Worm (Caenorhabditis elegans) whole organism, L4 larva: ENCODE results near the gene srw-10.

ENCODE experiments used
- R02D3.7 ChIP-seq: fragments of 150-350 bp; sonication (generic microtip); optimal IDR thresholded peaks from 3 replicates; lab custom pipeline; 2014; ENCODE audit warnings: missing biosample characterization, missing genetic modification characterization
- T20F7.1 ChIP-seq: fragments of 200-800 bp; sonication (Bioruptor generic); optimal IDR thresholded peaks from 2 replicates; lab custom pipeline; 2018; ENCODE audit warnings: mild to moderate bottlenecking, missing genetic modification characterization, missing compliant biosample characterization
- Y75B8A.6 ChIP-seq: fragments of 200-800 bp; sonication (Bioruptor generic); IDR thresholded peaks from 2 replicates; pipeline ENCODE4 v1.3.6; 2022; ENCODE audit warnings: missing genetic modification reagents, missing genetic modification characterization, missing compliant biosample characterization
- ZK337.2 ChIP-seq: fragments of 200-800 bp; sonication (Bioruptor generic); IDR thresholded peaks from 2 replicates; pipeline ENCODE4 v1.3.6; 2022; ENCODE audit warnings: missing genetic modification reagents, missing genetic modification characterization, missing compliant biosample characterization
- aha-1 ChIP-seq: fragments of 150-350 bp; peaks from one replicate; lab custom pipeline; 2014; ENCODE audit warnings: missing biosample characterization, missing genetic modification characterization
- ama-1 ChIP-seq: fragments of 150-350 bp; optimal IDR thresholded peaks from 2 replicates; lab custom pipeline; 2014; ENCODE audit warnings: inconsistent platforms, mixed read lengths
- ceh-28 ChIP-seq: fragments of 150-350 bp; optimal IDR thresholded peaks from 2 replicates; lab custom pipeline; 2014; ENCODE audit warnings: missing biosample characterization, missing genetic modification reagents, missing genetic modification characterization
- ceh-32 ChIP-seq: sonication (generic microtip); optimal IDR thresholded peaks from 2 replicates; lab custom pipeline; 2016; ENCODE audit warnings: mild to moderate bottlenecking, missing genetic modification characterization, missing compliant biosample characterization; ENCODE audit not compliant: poor library complexity
- ces-1 ChIP-seq: fragments of 150-350 bp; sonication (generic microtip); optimal IDR thresholded peaks from 4 replicates; lab custom pipeline; 2014; ENCODE audit warnings: missing biosample characterization, missing genetic modification reagents, missing genetic modification characterization
- ctbp-1 ChIP-seq: fragments of 200-800 bp; sonication (Bioruptor generic); IDR thresholded peaks from 2 replicates; pipeline ENCODE4 v1.3.6; 2022; ENCODE audit warnings: missing genetic modification reagents, missing genetic modification characterization, missing compliant biosample characterization
- dmd-6 ChIP-seq: fragments of 200-800 bp; sonication (Bioruptor generic); IDR thresholded peaks from 2 replicates; pipeline ENCODE4 v1.3.6; 2022; ENCODE audit warnings: missing genetic modification reagents, missing genetic modification characterization, missing compliant biosample characterization
- dmd-8 ChIP-seq: fragments of 200-800 bp; sonication (Bioruptor generic); IDR thresholded peaks from 2 replicates; pipeline ENCODE4 v1.3.6; 2022; ENCODE audit warnings: missing genetic modification characterization, missing compliant biosample characterization
- dpl-1 ChIP-seq: fragments of 150-350 bp; optimal IDR thresholded peaks from 2 replicates; lab custom pipeline; 2014; ENCODE audit warnings: missing biosample characterization, missing genetic modification reagents, missing genetic modification characterization
- duxl-1 ChIP-seq: sonication (generic microtip); optimal IDR thresholded peaks from 2 replicates; lab custom pipeline; 2016; ENCODE audit warnings: mild to moderate bottlenecking, missing genetic modification characterization, moderate library complexity, missing compliant biosample characterization; ENCODE audit not compliant: poor library complexity
- egl-27 ChIP-seq: sonication (generic microtip); optimal IDR thresholded peaks from 3 replicates; lab custom pipeline; 2017; ENCODE audit warnings: missing biosample characterization, missing genetic modification reagents, missing genetic modification characterization
- hlh-30 ChIP-seq: sonication (generic microtip); optimal IDR thresholded peaks from 2 replicates; lab custom pipeline; 2017; ENCODE audit warnings: antibody characterized with exemption, mild to moderate bottlenecking, missing genetic modification characterization, missing compliant biosample characterization; ENCODE audit not compliant: insufficient read depth
- hmg-1.1 ChIP-seq: fragments of 200-800 bp; sonication (Bioruptor generic); IDR thresholded peaks from 2 replicates; pipeline ENCODE4 v1.3.6; 2022; ENCODE audit warnings: missing genetic modification reagents, missing genetic modification characterization, missing compliant biosample characterization
- lir-3 ChIP-seq: sonication (generic microtip); optimal IDR thresholded peaks from 2 replicates; lab custom pipeline; 2016; ENCODE audit warnings: mild to moderate bottlenecking, missing genetic modification characterization, missing compliant biosample characterization
- lsy-2 ChIP-seq, 2 experiments: fragments of 150-350 bp in 1 of 2; sonication (generic microtip) in 1 of 2; optimal IDR thresholded peaks; 2 replicates each; lab custom pipeline; 2014 to 2017; ENCODE audit warnings: missing biosample characterization in 2 of 2, missing genetic modification characterization in 2 of 2
- madf-5 ChIP-seq, 2 experiments: fragments of 200-800 bp; sonication (Bioruptor generic); IDR thresholded peaks; 2 replicates each; pipeline ENCODE4 v1.3.6; 2022; ENCODE audit warnings: missing compliant biosample characterization in 2 of 2, missing genetic modification characterization in 2 of 2
- mdt-29 ChIP-seq: fragments of 200-800 bp; sonication (Bioruptor generic); IDR thresholded peaks from 2 replicates; pipeline ENCODE4 v1.3.6; 2022; ENCODE audit warnings: missing genetic modification reagents, missing genetic modification characterization, missing compliant biosample characterization
- mep-1 ChIP-seq: fragments of 150-350 bp; sonication (generic microtip); optimal IDR thresholded peaks from 3 replicates; lab custom pipeline; 2014; ENCODE audit warnings: missing biosample characterization, missing genetic modification characterization
- mes-2 ChIP-seq: sonication (generic microtip); optimal IDR thresholded peaks from 2 replicates; lab custom pipeline; 2016; ENCODE audit warnings: missing genotype, mild to moderate bottlenecking, missing genetic modification characterization, missing compliant biosample characterization; ENCODE audit not compliant: poor library complexity, severe bottlenecking
- mxl-2 ChIP-seq: fragments of 200-800 bp; sonication (Bioruptor generic); conservative IDR thresholded peaks from 2 replicates; pipeline ENCODE4 v1.3.6; 2022; ENCODE audit warnings: missing genetic modification reagents, missing genetic modification characterization, missing compliant biosample characterization
- nhr-11 ChIP-seq: fragments of 150-350 bp; optimal IDR thresholded peaks from 2 replicates; lab custom pipeline; 2014; ENCODE audit warnings: missing biosample characterization, missing genetic modification characterization
- nhr-111 ChIP-seq: fragments of 200-800 bp; sonication (Bioruptor generic); optimal IDR thresholded peaks from 2 replicates; lab custom pipeline; 2018; ENCODE audit warnings: mild to moderate bottlenecking, missing genetic modification characterization, missing compliant biosample characterization
- nhr-42 ChIP-seq: fragments of 200-800 bp; sonication (Bioruptor generic); IDR thresholded peaks from 2 replicates; pipeline ENCODE4 v1.3.6; 2022; ENCODE audit warnings: missing genetic modification characterization, missing compliant biosample characterization
- nhr-76 ChIP-seq: fragments of 150-350 bp; optimal IDR thresholded peaks from 2 replicates; lab custom pipeline; 2014; ENCODE audit warnings: missing biosample characterization, missing genetic modification characterization
- php-3 ChIP-seq: fragments of 200-800 bp; sonication (Bioruptor generic); IDR thresholded peaks from 2 replicates; pipeline ENCODE4 v1.3.6; 2022; ENCODE audit warnings: missing genetic modification reagents, missing genetic modification characterization, missing compliant biosample characterization
- rbr-2 ChIP-seq: sonication (generic microtip); optimal IDR thresholded peaks from 2 replicates; lab custom pipeline; 2016; ENCODE audit warnings: missing genotype, missing genetic modification characterization, missing compliant biosample characterization
- saeg-2 ChIP-seq: fragments of 200-800 bp; sonication (Bioruptor generic); IDR thresholded peaks from 2 replicates; pipeline ENCODE4 v1.3.6; 2022; ENCODE audit warnings: missing genetic modification reagents, missing genetic modification characterization, missing compliant biosample characterization
- set-16 ChIP-seq: fragments of 200-800 bp; sonication (Bioruptor generic); IDR thresholded peaks from 2 replicates; pipeline ENCODE4 v1.3.6; 2022; ENCODE audit warnings: missing genetic modification reagents, missing genetic modification characterization, missing compliant biosample characterization
- skn-1 ChIP-seq: fragments of 150-350 bp; optimal IDR thresholded peaks from 2 replicates; lab custom pipeline; 2014; ENCODE audit warnings: missing biosample characterization, missing genetic modification characterization
- spr-1 ChIP-seq: sonication (generic microtip); optimal IDR thresholded peaks from 2 replicates; lab custom pipeline; 2016; ENCODE audit warnings: mild to moderate bottlenecking, missing genetic modification characterization, missing compliant biosample characterization
- zfp-3 ChIP-seq: fragments of 200-800 bp; sonication (Bioruptor generic); conservative IDR thresholded peaks from 2 replicates; pipeline ENCODE4 v1.3.6; 2022; ENCODE audit warnings: missing genetic modification reagents, missing genetic modification characterization, missing compliant biosample characterization
- ztf-11 ChIP-seq: fragments of 150-350 bp; optimal IDR thresholded peaks from 2 replicates; lab custom pipeline; 2014; ENCODE audit warnings: missing biosample characterization, missing genetic modification characterization

srw-10 gene

ce11 chrIII:12713862-12714261, 41.3 kb upstream of the srw-10 start (continued):
- TF ChIP-seq lsy-2 (tag; optimal IDR thresholded peaks at IDR 0.05; lab: Kevin White, UChicago) (peak in 1 of 2 experiments; percentile 3), ZK337.2 (GFP tag; lab: Robert Waterston, UW) (no peak), Y75B8A.6 (GFP tag; lab: Robert Waterston, UW) (no peak), rbr-2 (tag; lab: Kevin White, UChicago) (peak; percentile 6), dmd-8 (GFP tag; lab: Robert Waterston, UW) (no peak)

DNA sequence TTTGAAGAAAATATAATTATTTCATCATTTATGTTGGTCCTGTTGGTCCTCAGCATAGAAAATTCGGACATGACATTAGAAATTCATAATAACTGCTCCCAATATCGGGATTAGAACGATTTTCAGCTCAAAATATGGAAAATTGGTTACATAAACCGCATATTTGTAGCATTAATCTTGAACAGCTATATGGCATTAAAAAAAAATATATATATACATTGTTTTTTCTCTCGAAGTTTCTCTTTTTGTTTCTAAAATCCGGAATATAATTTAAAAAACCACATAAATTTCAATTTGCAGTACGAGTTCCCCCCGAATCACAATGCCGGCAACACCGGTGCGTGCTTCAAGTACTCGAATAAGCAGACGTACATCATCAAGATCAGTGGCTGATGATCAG, 40.9 kb upstream of the srw-10 start, which contains the start of gene ssl-1:
Gene ssl-1, plus strand, starts transcription at position 301 of the 400 bp plus-strand sequence.
- TF ChIP-seq madf-5 (GFP tag; IDR thresholded peaks at IDR 0.05; lab: Robert Waterston, UW), result no peak
- no peak for TF ChIP-seq Y75B8A.6 (GFP tag; lab: Robert Waterston, UW)
- TF ChIP-seq duxl-1 (tag; lab: Kevin White, UChicago), result no peak
- no peak for TF ChIP-seq dpl-1 (GFP tag; lab: Kevin White, UChicago)
- TF ChIP-seq mep-1 (tag; lab: Kevin White, UChicago), result no peak
- no peak for TF ChIP-seq mes-2
- no peak for TF ChIP-seq lir-3 (tag; lab: Kevin White, UChicago)
- TF ChIP-seq ceh-32, result no peak
- no peak for TF ChIP-seq saeg-2 (GFP tag; lab: Robert Waterston, UW)
- TF ChIP-seq nhr-11 (tag; lab: Kevin White, UChicago), result no peak
- TF ChIP-seq hmg-1.1, result no peak

ce11 chrIII:12728149-12728548, 27.0 kb upstream of the srw-10 start:
- TF ChIP-seq R02D3.7 (no peak), set-16 (GFP tag; lab: Robert Waterston, UW) (peak; percentile 85)

DNA sequence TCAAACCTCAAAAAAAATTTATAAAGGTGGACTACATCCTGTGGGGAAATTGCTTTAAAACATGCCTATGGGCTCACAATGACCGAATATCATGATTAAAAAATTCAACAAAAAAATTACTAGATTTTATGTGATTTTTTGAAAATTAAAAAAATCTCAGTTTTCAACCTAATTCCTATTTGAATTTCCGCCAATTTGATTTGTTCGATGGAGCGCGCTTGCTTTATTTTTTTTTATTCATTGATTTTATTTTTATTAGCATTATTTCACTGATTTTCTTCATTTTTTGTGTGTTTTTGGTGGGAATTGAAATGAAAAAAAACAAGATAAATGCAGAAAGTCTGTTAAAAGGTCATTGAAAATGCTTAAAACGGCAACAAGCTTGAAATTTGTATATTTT, 16.2 kb upstream of the srw-10 start:
- TF ChIP-seq mep-1 (tag; lab: Kevin White, UChicago) (no peak), egl-27 (tag; lab: Kevin White, UChicago) (no peak), ztf-11 (no peak), madf-5 (GFP tag; IDR thresholded peaks at IDR 0.05; lab: Robert Waterston, UW) (no peak), dmd-6 (GFP tag; lab: Robert Waterston, UW) (no peak), mdt-29 (GFP tag; lab: Robert Waterston, UW) (no peak), T20F7.1 (GFP tag; lab: Kevin White, UChicago) (no peak), nhr-11 (tag; lab: Kevin White, UChicago) (no peak), nhr-111 (no peak), ctbp-1 (GFP tag; lab: Robert Waterston, UW) (no peak), php-3 (GFP tag; lab: Robert Waterston, UW) (no peak), mxl-2 (GFP tag; lab: Robert Waterston, UW) (no peak), zfp-3 (GFP tag; lab: Robert Waterston, UW) (no peak)
- TF ChIP-seq, all 104 proteins: peak for 0

ce11 chrIII:12740313-12740712, 14.8 kb upstream of the srw-10 start:
- no peak for TF ChIP-seq zfp-3 (GFP tag; lab: Robert Waterston, UW)
- TF ChIP-seq ama-1 (lab: Kevin White, UChicago), result no peak
- no peak for TF ChIP-seq skn-1 (tag; lab: Kevin White, UChicago)
- TF ChIP-seq ceh-28 (tag; lab: Kevin White, UChicago), result no peak
- TF ChIP-seq nhr-76, result no peak
- TF ChIP-seq hlh-30 (tag; lab: Kevin White, UChicago), result no peak
- no peak for TF ChIP-seq nhr-11 (tag; lab: Kevin White, UChicago)
- TF ChIP-seq nhr-42 (GFP tag; lab: Robert Waterston, UW), result no peak
- TF ChIP-seq set-16 (GFP tag; lab: Robert Waterston, UW), result no peak
- no peak for TF ChIP-seq ces-1 (GFP tag; lab: Kevin White, UChicago)
- TF ChIP-seq aha-1, result no peak
- TF ChIP-seq spr-1 (tag; lab: Kevin White, UChicago), result no peak
